Fruit fly (Drosophila melanogaster) whole organism, prepupa: ENCODE measurements around the gene CG2540.

Experiments
- Blimp-1 ChIP-seq: fragments of 200-800 bp; sonication (Bioruptor generic); optimal IDR thresholded peaks from 3 replicates; lab custom pipeline; 2017; ENCODE audit warnings: missing biosample characterization, missing genetic modification characterization, mild to moderate bottlenecking, moderate library complexity, missing genetic modification reagents
- CG10669 ChIP-seq: fragments of 200-800 bp; sonication (Bioruptor generic); optimal IDR thresholded peaks from 3 replicates; lab custom pipeline; 2018; ENCODE audit warnings: missing biosample characterization, mild to moderate bottlenecking, missing genetic modification characterization, moderate library complexity
- CG11294 ChIP-seq: fragments of 200-800 bp; sonication (Bioruptor generic); IDR thresholded peaks from 2 replicates; pipeline ENCODE4 v1.3.6; 2022; ENCODE audit warnings: missing biosample characterization, missing genetic modification characterization
- CG11762 ChIP-seq: fragments of 200-800 bp; sonication (Bioruptor generic); optimal IDR thresholded peaks from 3 replicates; lab custom pipeline; 2016; ENCODE audit warnings: missing biosample characterization, missing genetic modification characterization; ENCODE audit not compliant: insufficient read depth
- CG15336 ChIP-seq: fragments of 200-800 bp; sonication (Bioruptor generic); IDR thresholded peaks from 2 replicates; pipeline ENCODE4 v1.3.6; 2022; ENCODE audit warnings: missing biosample characterization, missing genetic modification characterization
- CG16779 ChIP-seq: fragments of 200-800 bp; sonication (Bioruptor generic); optimal IDR thresholded peaks from 3 replicates; lab custom pipeline; 2017; ENCODE audit warnings: missing biosample characterization, mild to moderate bottlenecking, missing genetic modification characterization
- CG3032 ChIP-seq: fragments of 200-800 bp; optimal IDR thresholded peaks from 2 replicates; lab custom pipeline; 2019; ENCODE audit warnings: missing biosample characterization, mild to moderate bottlenecking, missing genetic modification characterization, moderate library complexity
- CG31627 ChIP-seq: fragments of 200-800 bp; sonication (Bioruptor generic); optimal IDR thresholded peaks from 3 replicates; lab custom pipeline; 2016; ENCODE audit warnings: missing biosample characterization, missing genetic modification characterization
- CG34406 ChIP-seq: fragments of 200-800 bp; sonication (Bioruptor generic); optimal IDR thresholded peaks from 3 replicates; lab custom pipeline; 2016; ENCODE audit warnings: missing biosample characterization, missing genetic modification characterization
- CG6276 ChIP-seq: fragments of 200-800 bp; sonication (Bioruptor generic); optimal IDR thresholded peaks from 2 replicates; lab custom pipeline; 2017; ENCODE audit warnings: missing biosample characterization, mild to moderate bottlenecking, missing genetic modification characterization
- CG6808 ChIP-seq: fragments of 200-800 bp; sonication (Bioruptor generic); optimal IDR thresholded peaks from 3 replicates; lab custom pipeline; 2017; ENCODE audit warnings: missing biosample characterization, missing genetic modification characterization, mild to moderate bottlenecking, moderate library complexity, missing genetic modification reagents
- CG6854 ChIP-seq: fragments of 200-800 bp; sonication (Bioruptor generic); optimal IDR thresholded peaks from 2 replicates; lab custom pipeline; 2017; ENCODE audit warnings: missing biosample characterization, mild to moderate bottlenecking, missing genetic modification characterization
- CG7368 ChIP-seq: fragments of 200-800 bp; sonication (Bioruptor generic); optimal IDR thresholded peaks from 3 replicates; lab custom pipeline; 2016; ENCODE audit warnings: missing biosample characterization, missing genetic modification characterization
- CG8632 ChIP-seq: fragments of 200-800 bp; sonication (Bioruptor generic); optimal IDR thresholded peaks from 3 replicates; lab custom pipeline; 2016; ENCODE audit warnings: missing biosample characterization, missing genetic modification characterization
- Eip93F ChIP-seq: fragments of 200-800 bp; sonication (Bioruptor generic); optimal IDR thresholded peaks from 2 replicates; lab custom pipeline; 2016; ENCODE audit warnings: missing biosample characterization, mild to moderate bottlenecking, missing genetic modification characterization
- Ets96B ChIP-seq: fragments of 200-800 bp; optimal IDR thresholded peaks from 2 replicates; lab custom pipeline; 2019; ENCODE audit warnings: missing biosample characterization, mild to moderate bottlenecking, missing genetic modification characterization, moderate library complexity
- Gug ChIP-seq: fragments of 200-800 bp; sonication (Bioruptor generic); IDR thresholded peaks from 2 replicates; pipeline ENCODE4 v1.3.6; 2022; ENCODE audit warnings: missing biosample characterization, missing genetic modification characterization
- Hr39 ChIP-seq: fragments of 200-800 bp; sonication (Bioruptor generic); optimal IDR thresholded peaks from 2 replicates; lab custom pipeline; 2016; ENCODE audit warnings: missing biosample characterization, missing genetic modification characterization
- Lpt ChIP-seq: fragments of 200-800 bp; sonication (Bioruptor generic); optimal IDR thresholded peaks from 3 replicates; lab custom pipeline; 2016; ENCODE audit warnings: missing biosample characterization, missing genetic modification characterization
- Smox ChIP-seq: fragments of 200-800 bp; sonication (Bioruptor generic); optimal IDR thresholded peaks from 3 replicates; lab custom pipeline; 2016; ENCODE audit warnings: missing biosample characterization, missing genetic modification characterization
- Sox102F ChIP-seq: fragments of 200-800 bp; sonication (Bioruptor generic); optimal IDR thresholded peaks from 2 replicates; lab custom pipeline; 2016; ENCODE audit warnings: missing biosample characterization, mild to moderate bottlenecking, missing genetic modification characterization
- Sox15 ChIP-seq: fragments of 200-800 bp; sonication (Bioruptor generic); optimal IDR thresholded peaks from 3 replicates; lab custom pipeline; 2016; ENCODE audit warnings: missing biosample characterization, missing genetic modification characterization
- achi ChIP-seq: fragments of 200-800 bp; sonication (Bioruptor generic); optimal IDR thresholded peaks from 3 replicates; lab custom pipeline; 2016; ENCODE audit warnings: missing biosample characterization, missing genetic modification characterization
- acj6 ChIP-seq: fragments of 200-800 bp; sonication (Bioruptor generic); optimal IDR thresholded peaks from 3 replicates; lab custom pipeline; 2016; ENCODE audit warnings: missing biosample characterization, missing genetic modification characterization
- dac ChIP-seq: fragments of 200-800 bp; sonication (Bioruptor generic); optimal IDR thresholded peaks from 2 replicates; lab custom pipeline; 2017; ENCODE audit warnings: missing biosample characterization, mild to moderate bottlenecking, missing genetic modification characterization
- dsx ChIP-seq: fragments of 200-800 bp; optimal IDR thresholded peaks from 3 replicates; lab custom pipeline; 2019; ENCODE audit warnings: missing biosample characterization, mild to moderate bottlenecking, missing genetic modification characterization, moderate library complexity; ENCODE audit not compliant: poor library complexity, severe bottlenecking
- eg ChIP-seq: fragments of 200-800 bp; sonication (Bioruptor generic); IDR thresholded peaks from 3 replicates; pipeline ENCODE4 v1.3.6; 2022; ENCODE audit warnings: missing biosample characterization, missing genetic modification characterization
- esn ChIP-seq: fragments of 200-800 bp; sonication (Bioruptor generic); optimal IDR thresholded peaks from 2 replicates; lab custom pipeline; 2016; ENCODE audit warnings: missing biosample characterization, mild to moderate bottlenecking, missing genetic modification characterization, moderate library complexity
- fkh ChIP-seq: fragments of 200-800 bp; sonication (Bioruptor generic); optimal IDR thresholded peaks from 3 replicates; lab custom pipeline; 2017; ENCODE audit warnings: missing biosample characterization, mild to moderate bottlenecking, missing genetic modification characterization, moderate library complexity
- lz ChIP-seq: fragments of 200-800 bp; sonication (Bioruptor generic); optimal IDR thresholded peaks from 3 replicates; lab custom pipeline; 2016; ENCODE audit warnings: missing biosample characterization, missing genetic modification characterization
- pdm3 ChIP-seq: fragments of 200-800 bp; sonication (Bioruptor generic); optimal IDR thresholded peaks from 3 replicates; lab custom pipeline; 2016; ENCODE audit warnings: missing biosample characterization, missing genetic modification characterization
- spab ChIP-seq: fragments of 200-800 bp; sonication (Bioruptor generic); optimal IDR thresholded peaks from 2 replicates; lab custom pipeline; 2017; ENCODE audit warnings: missing biosample characterization, mild to moderate bottlenecking, missing genetic modification characterization, missing genetic modification reagents
- svp ChIP-seq: fragments of 200-800 bp; sonication (Bioruptor generic); peaks from one replicate; lab custom pipeline; 2016; ENCODE audit warnings: missing biosample characterization, missing genetic modification characterization
- topi ChIP-seq: fragments of 200-800 bp; sonication (Bioruptor generic); optimal IDR thresholded peaks from 3 replicates; lab custom pipeline; 2016; ENCODE audit warnings: missing biosample characterization, missing genetic modification characterization

Gene CG2540

dm6 chrX:12596353-12597107, 33.1 kb upstream of the CG2540 start (continued):
- TF ChIP-seq Eip93F (GFP tag; lab: Kevin White, UChicago) = no peak
- TF ChIP-seq Sox15 = no peak
- TF ChIP-seq CG10669 (GFP tag; lab: Kevin White, UChicago) = no peak
- TF ChIP-seq CG11762 = no peak
- TF ChIP-seq CG7368 (GFP tag; lab: Kevin White, UChicago) = no peak
- TF ChIP-seq CG11294 (GFP tag; lab: Robert Waterston, UW) = no peak
- TF ChIP-seq CG8632 (GFP tag; lab: Kevin White, UChicago) = peak; percentile 58
- peak; percentile 90 for TF ChIP-seq CG6854 (GFP tag; lab: Kevin White, UChicago)
- no peak for TF ChIP-seq dsx (GFP tag; lab: Kevin White, UChicago)
- TF ChIP-seq CG6276 (GFP tag; lab: Kevin White, UChicago) = peak; percentile 63
- TF ChIP-seq achi = no peak
- TF ChIP-seq pdm3 = no peak
- no peak for TF ChIP-seq dac (GFP tag; lab: Kevin White, UChicago)
- TF ChIP-seq esn (GFP tag; lab: Kevin White, UChicago) = peak; percentile 68
- TF ChIP-seq Hr39 (GFP tag; lab: Kevin White, UChicago) = no peak
- peak; percentile 67 for TF ChIP-seq CG34406 (GFP tag; lab: Kevin White, UChicago)
- TF ChIP-seq Blimp-1 = peak; percentile 66
- peak; percentile 98 for TF ChIP-seq svp (GFP tag; lab: Kevin White, UChicago)
- TF ChIP-seq, all 60 proteins: peak for 22

DNA sequence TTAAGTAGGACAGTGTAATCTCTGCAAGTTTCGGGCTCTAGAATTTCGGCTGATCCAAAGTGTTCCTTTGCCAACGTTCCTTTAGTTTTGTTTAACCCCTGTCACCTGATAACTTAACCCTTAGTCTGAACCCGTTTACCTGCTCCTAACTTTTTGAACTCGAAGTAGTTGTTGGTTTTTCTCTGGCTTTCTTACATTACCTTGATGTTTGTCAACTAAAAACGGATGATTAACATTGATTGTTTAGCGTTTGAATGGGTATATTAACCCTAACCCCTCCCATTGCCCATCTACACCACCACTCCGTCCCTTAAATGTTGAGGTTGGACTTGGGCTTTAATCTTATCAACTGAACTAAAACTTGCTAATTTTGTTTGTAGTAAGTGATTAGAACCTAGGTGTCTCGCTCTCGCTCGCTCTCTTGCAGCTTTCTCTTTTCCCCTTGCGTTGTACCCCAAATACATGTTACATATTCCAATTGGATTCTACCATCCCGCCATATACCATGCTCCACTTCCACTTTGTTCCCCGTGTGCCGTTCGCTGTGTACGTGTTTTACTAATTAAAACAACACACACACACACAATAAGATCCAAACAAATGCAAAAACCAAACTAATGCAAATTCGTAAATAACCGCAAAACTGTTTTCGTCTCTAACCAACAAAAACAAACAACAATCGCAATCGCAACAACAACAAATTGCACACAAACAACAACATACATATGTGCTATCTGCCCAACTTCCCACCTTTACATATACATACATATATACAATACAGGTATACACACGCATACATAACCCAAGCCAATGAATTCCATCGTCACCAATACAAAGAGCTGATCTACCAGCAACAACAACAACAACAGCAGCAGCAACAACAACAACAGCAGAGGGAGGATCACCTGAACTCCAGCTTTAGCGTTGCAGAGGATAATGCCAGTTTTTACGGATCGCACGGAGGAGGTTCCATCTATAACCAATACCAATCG, 28.6 kb upstream of the CG2540 start:
- TF ChIP-seq acj6 (no peak), CG31627 (no peak), CG6808 (no peak), CG7368 (GFP tag; lab: Kevin White, UChicago) (no peak), lz (GFP tag; lab: Kevin White, UChicago) (no peak)

DNA sequence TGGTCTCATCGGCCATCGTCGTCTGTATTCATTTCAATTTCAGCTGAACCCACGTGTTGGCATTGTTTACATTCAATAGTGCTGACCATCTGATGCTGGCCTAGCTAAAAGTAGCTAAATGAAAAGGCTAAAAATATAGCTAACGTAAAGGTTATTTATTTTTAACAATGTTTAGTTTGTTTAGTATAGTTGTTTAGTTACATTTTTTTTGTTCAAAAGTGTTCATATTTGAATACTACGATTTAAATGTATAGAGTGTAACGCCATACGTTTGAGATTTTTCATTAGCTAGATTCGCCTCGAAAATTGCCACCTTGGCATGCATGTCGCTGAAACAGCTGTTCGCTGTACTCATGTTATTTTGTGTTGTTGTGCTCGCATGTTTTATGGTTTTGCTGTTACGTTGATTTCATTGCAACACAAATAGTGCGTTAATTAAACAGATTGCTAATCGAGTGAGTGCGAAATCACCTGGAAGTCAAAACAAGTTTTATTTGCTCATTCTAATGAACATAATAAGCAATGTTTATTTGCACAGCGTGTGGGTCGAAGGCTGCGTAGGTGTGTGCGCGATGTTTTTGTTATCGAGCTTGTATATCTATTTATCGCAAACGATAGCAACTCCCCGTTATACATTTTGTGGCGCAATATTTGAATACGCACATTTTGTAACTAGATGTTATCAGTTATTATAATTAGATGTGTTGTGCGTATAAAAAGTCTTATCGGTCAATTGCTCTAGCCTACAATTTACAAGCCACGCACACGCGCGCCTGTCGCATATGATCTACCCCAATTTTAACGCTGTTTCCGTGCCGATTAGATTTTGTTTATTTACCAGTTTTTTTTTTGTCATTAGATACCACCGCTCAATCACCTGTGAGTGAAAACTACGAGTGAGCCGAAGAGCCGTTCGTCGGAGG, 17.9 kb upstream of the CG2540 start, which contains the start of the genes CG1463 and Fpgs1:
Gene CG1463, minus strand, starts transcription at position 132 of the 923 bp plus-strand sequence.
Gene Fpgs1, plus strand, starts transcription at position 332 of the 923 bp plus-strand sequence.
- TF ChIP-seq spab (GFP tag; lab: Kevin White, UChicago) = no peak
- no peak for TF ChIP-seq CG16779
- no peak for TF ChIP-seq Gug (GFP tag; lab: Robert Waterston, UW)
- TF ChIP-seq CG8632 (GFP tag; lab: Kevin White, UChicago) = no peak
- TF ChIP-seq CG15336 (GFP tag; lab: Robert Waterston, UW) = 0 out of 2 replicates have a peak, but pooled peaks have one; percentile 7
- TF ChIP-seq lz (GFP tag; lab: Kevin White, UChicago) = no peak
- no peak for TF ChIP-seq Eip93F (GFP tag; lab: Kevin White, UChicago)
- no peak for TF ChIP-seq CG3032 (tag; lab: Kevin White, UChicago)
- no peak for TF ChIP-seq eg
- TF ChIP-seq Hr39 (GFP tag; lab: Kevin White, UChicago) = no peak
- peak; percentile 53 for TF ChIP-seq esn (GFP tag; lab: Kevin White, UChicago)
- TF ChIP-seq CG31627 = no peak
- TF ChIP-seq Smox (GFP tag; lab: Kevin White, UChicago) = no peak
- no peak for TF ChIP-seq Sox102F (GFP tag; lab: Kevin White, UChicago)
- peak; percentile 92 for TF ChIP-seq fkh (GFP tag; lab: Kevin White, UChicago)
- no peak for TF ChIP-seq Ets96B (tag; lab: Kevin White, UChicago)
- TF ChIP-seq topi (GFP tag; lab: Kevin White, UChicago) = no peak
- no peak for TF ChIP-seq Lpt
